Fruit fly (Drosophila melanogaster) whole organism, embryonic: ENCODE measurements around the gene Sgs1.
A peak's percentile ranks its signal among the peaks of the same experiment; 100 is the strongest.

Experiments used
- Antp ChIP-seq: fragments of 200-800 bp; sonication (Bioruptor generic); optimal IDR thresholded peaks from 3 replicates; lab custom pipeline; 2016; ENCODE audit warnings: missing biosample characterization, missing genetic modification characterization
- Atf-2 ChIP-seq: fragments of 200-800 bp; sonication (Bioruptor generic); optimal IDR thresholded peaks from 2 replicates; lab custom pipeline; 2016; ENCODE audit warnings: missing biosample characterization, missing genetic modification characterization
- Blimp-1 ChIP-seq: fragments of 200-800 bp; sonication (Bioruptor generic); optimal IDR thresholded peaks from 3 replicates; lab custom pipeline; 2018; ENCODE audit warnings: missing biosample characterization, missing genetic modification characterization, mild to moderate bottlenecking, moderate library complexity, missing genetic modification reagents
- CG10209 ChIP-seq: fragments of 200-800 bp; sonication (Bioruptor generic); optimal IDR thresholded peaks from 3 replicates; lab custom pipeline; 2017; ENCODE audit warnings: missing biosample characterization, mild to moderate bottlenecking, missing genetic modification characterization, missing genetic modification reagents
- CG1024 ChIP-seq: fragments of 200-800 bp; sonication (Bioruptor generic); IDR thresholded peaks from 2 replicates; pipeline ENCODE4 v1.3.6; 2022; ENCODE audit warnings: missing biosample characterization, missing genetic modification characterization
- CG14014 ChIP-seq: fragments of 200-800 bp; sonication (Bioruptor generic); IDR thresholded peaks from 2 replicates; pipeline ENCODE4 v1.3.6; 2022; ENCODE audit warnings: missing biosample characterization, missing genetic modification characterization
- CG15601 ChIP-seq: fragments of 200-800 bp; sonication (Bioruptor generic); optimal IDR thresholded peaks from 3 replicates; lab custom pipeline; 2019; ENCODE audit warnings: missing biosample characterization, mild to moderate bottlenecking, missing genetic modification characterization, moderate library complexity
- CG17568 ChIP-seq: fragments of 200-800 bp; sonication (Bioruptor generic); optimal IDR thresholded peaks from 2 replicates; lab custom pipeline; 2018; ENCODE audit warnings: missing biosample characterization, mild to moderate bottlenecking, missing genetic modification characterization, moderate library complexity
- CG2678 ChIP-seq: fragments of 200-800 bp; sonication (Bioruptor generic); optimal IDR thresholded peaks from 3 replicates; lab custom pipeline; 2019; ENCODE audit warnings: missing biosample characterization, mild to moderate bottlenecking, missing genetic modification characterization, moderate library complexity
- CG30431 ChIP-seq: fragments of 200-800 bp; sonication (Bioruptor generic); optimal IDR thresholded peaks from 2 replicates; lab custom pipeline; 2017; ENCODE audit warnings: missing biosample characterization, missing genetic modification characterization
- CG3281 ChIP-seq: fragments of 200-800 bp; sonication (Bioruptor generic); optimal IDR thresholded peaks from 3 replicates; lab custom pipeline; 2017; ENCODE audit warnings: missing biosample characterization, mild to moderate bottlenecking, missing genetic modification characterization
- CG33213 ChIP-seq: fragments of 200-800 bp; sonication (Bioruptor generic); optimal IDR thresholded peaks from 3 replicates; lab custom pipeline; 2016; ENCODE audit warnings: missing biosample characterization, missing genetic modification characterization
- CG3838 ChIP-seq: fragments of 200-800 bp; sonication (Bioruptor generic); optimal IDR thresholded peaks from 3 replicates; lab custom pipeline; 2016; ENCODE audit warnings: missing biosample characterization, missing genetic modification characterization
- CG4404 ChIP-seq: fragments of 200-800 bp; sonication (Bioruptor generic); IDR thresholded peaks from 2 replicates; pipeline ENCODE4 v1.3.6; 2022; ENCODE audit warnings: missing biosample characterization, missing genetic modification characterization
- CG4424 ChIP-seq: fragments of 200-800 bp; sonication (Bioruptor generic); optimal IDR thresholded peaks from 3 replicates; lab custom pipeline; 2016; ENCODE audit warnings: missing biosample characterization, missing genetic modification characterization
- CG4820 ChIP-seq: fragments of 200-800 bp; sonication (Bioruptor generic); optimal IDR thresholded peaks from 3 replicates; lab custom pipeline; 2016; ENCODE audit warnings: missing biosample characterization, missing genetic modification characterization
- CG6683 ChIP-seq: fragments of 200-800 bp; sonication (Bioruptor generic); optimal IDR thresholded peaks from 2 replicates; lab custom pipeline; 2017; ENCODE audit warnings: missing biosample characterization, mild to moderate bottlenecking, missing genetic modification characterization, missing genetic modification reagents
- CG6765 ChIP-seq: fragments of 200-800 bp; sonication (Bioruptor generic); optimal IDR thresholded peaks from 3 replicates; lab custom pipeline; 2017; ENCODE audit warnings: missing biosample characterization, mild to moderate bottlenecking, missing genetic modification characterization
- CG8388 ChIP-seq: fragments of 200-800 bp; sonication (Bioruptor generic); optimal IDR thresholded peaks from 2 replicates; lab custom pipeline; 2019; ENCODE audit warnings: missing biosample characterization, mild to moderate bottlenecking, missing genetic modification characterization, moderate library complexity
- CHES-1-like ChIP-seq: fragments of 200-800 bp; sonication (Bioruptor generic); optimal IDR thresholded peaks from 2 replicates; lab custom pipeline; 2016; ENCODE audit warnings: missing biosample characterization, missing genetic modification characterization
- D19A ChIP-seq: fragments of 200-800 bp; optimal IDR thresholded peaks from 3 replicates; lab custom pipeline; 2019; ENCODE audit warnings: missing biosample characterization, mild to moderate bottlenecking, missing genetic modification characterization, moderate library complexity
- Elba2 ChIP-seq: fragments of 200-800 bp; sonication (Bioruptor generic); optimal IDR thresholded peaks from 3 replicates; lab custom pipeline; 2016; ENCODE audit warnings: missing biosample characterization, missing genetic modification characterization
- Hmr ChIP-seq: fragments of 200-800 bp; sonication (Bioruptor generic); optimal IDR thresholded peaks from 3 replicates; lab custom pipeline; 2017; ENCODE audit warnings: mild to moderate bottlenecking, missing biosample characterization, missing genetic modification reagents, missing genetic modification characterization
- Hr51 ChIP-seq, 2 experiments: fragments of 200-800 bp; sonication (Bioruptor generic); optimal IDR thresholded peaks; 2 replicates in 1 of 2; 3 replicates in 1 of 2; lab custom pipeline; 2016 to 2018; ENCODE audit warnings: missing biosample characterization in 2 of 2, missing genetic modification characterization in 2 of 2, mild to moderate bottlenecking in 1 of 2, moderate library complexity in 1 of 2
- Meics ChIP-seq: fragments of 200-800 bp; sonication (Bioruptor generic); optimal IDR thresholded peaks from 2 replicates; lab custom pipeline; 2017; ENCODE audit warnings: missing biosample characterization, mild to moderate bottlenecking, missing genetic modification characterization
- NC2β ChIP-seq: fragments of 200-800 bp; sonication (Bioruptor generic); optimal IDR thresholded peaks from 2 replicates; lab custom pipeline; 2016; ENCODE audit warnings: missing biosample characterization, missing genetic modification characterization
- Oli ChIP-seq: fragments of 200-800 bp; sonication (Bioruptor generic); optimal IDR thresholded peaks from 2 replicates; lab custom pipeline; 2018; ENCODE audit warnings: missing biosample characterization, mild to moderate bottlenecking, missing genetic modification characterization, moderate library complexity
- Sox100B ChIP-seq: fragments of 200-800 bp; sonication (Bioruptor generic); optimal IDR thresholded peaks from 3 replicates; lab custom pipeline; 2018; ENCODE audit warnings: missing biosample characterization, mild to moderate bottlenecking, missing genetic modification characterization
- Sox102F ChIP-seq: fragments of 200-800 bp; sonication (Bioruptor generic); optimal IDR thresholded peaks from 2 replicates; lab custom pipeline; 2018; ENCODE audit warnings: missing biosample characterization, mild to moderate bottlenecking, missing genetic modification characterization, moderate library complexity
- Vsx1 ChIP-seq: fragments of 200-800 bp; sonication (Bioruptor generic); optimal IDR thresholded peaks from 2 replicates; lab custom pipeline; 2017; ENCODE audit warnings: missing biosample characterization, mild to moderate bottlenecking, missing genetic modification characterization, missing genetic modification reagents
- Xrp1 ChIP-seq: fragments of 200-800 bp; sonication (Bioruptor generic); IDR thresholded peaks from 2 replicates; pipeline ENCODE4 v1.3.6; 2022; ENCODE audit warnings: missing biosample characterization, missing genetic modification characterization
- amos ChIP-seq: fragments of 200-800 bp; sonication (Bioruptor generic); IDR thresholded peaks from 2 replicates; pipeline ENCODE4 v1.3.6; 2022; ENCODE audit warnings: missing biosample characterization, missing genetic modification characterization; ENCODE audit not compliant: partially characterized antibody
- cg ChIP-seq: fragments of 200-800 bp; sonication (Bioruptor generic); optimal IDR thresholded peaks from 3 replicates; lab custom pipeline; 2019; ENCODE audit warnings: missing biosample characterization, mild to moderate bottlenecking, missing genetic modification characterization, moderate library complexity
- ci ChIP-seq: fragments of 200-800 bp; sonication (Bioruptor generic); IDR thresholded peaks from 3 replicates; pipeline ENCODE4 v1.3.6; 2022; ENCODE audit warnings: missing biosample characterization, missing genetic modification characterization
- croc ChIP-seq: fragments of 200-800 bp; sonication (Bioruptor generic); conservative IDR thresholded peaks from 3 replicates; pipeline ENCODE4 v1.3.6; 2022; ENCODE audit warnings: missing biosample characterization, missing genetic modification characterization
- crol ChIP-seq: fragments of 200-800 bp; sonication (Bioruptor generic); IDR thresholded peaks from 2 replicates; pipeline ENCODE4 v1.3.6; 2022; ENCODE audit warnings: missing biosample characterization, missing genetic modification characterization
- dmrt99B ChIP-seq: fragments of 200-800 bp; sonication (Bioruptor generic); optimal IDR thresholded peaks from 2 replicates; lab custom pipeline; 2018; ENCODE audit warnings: missing biosample characterization, mild to moderate bottlenecking, missing genetic modification characterization, moderate library complexity
- dysf ChIP-seq: fragments of 200-800 bp; sonication (Bioruptor generic); IDR thresholded peaks from 3 replicates; pipeline ENCODE4 v1.3.6; 2022; ENCODE audit warnings: missing biosample characterization, missing genetic modification characterization
- grau ChIP-seq: fragments of 200-800 bp; optimal IDR thresholded peaks from 3 replicates; lab custom pipeline; 2019; ENCODE audit warnings: missing biosample characterization, mild to moderate bottlenecking, missing genetic modification characterization, moderate library complexity
- hb ChIP-seq: fragments of 200-800 bp; sonication (Bioruptor generic); IDR thresholded peaks from 3 replicates; pipeline ENCODE4 v1.3.6; 2022; ENCODE audit warnings: missing biosample characterization, missing genetic modification characterization; ENCODE audit not compliant: partially characterized antibody
- lov ChIP-seq, 2 experiments: fragments of 200-800 bp in 1 of 2; fragments of >200 bp in 1 of 2; sonication (Bioruptor generic) in 1 of 2; IDR thresholded peaks in 1 of 2; optimal IDR thresholded peaks in 1 of 2; 2 replicates in 1 of 2; 3 replicates in 1 of 2; pipeline versions ENCODE4 v1.3.6 to Lab custom; 2017 to 2022; ENCODE audit warnings: missing biosample characterization in 1 of 2, missing genetic modification characterization in 1 of 2
- nmo ChIP-seq: fragments of 200-800 bp; sonication (Bioruptor generic); optimal IDR thresholded peaks from 2 replicates; lab custom pipeline; 2018; ENCODE audit warnings: missing biosample characterization, mild to moderate bottlenecking, missing genetic modification characterization, moderate library complexity
- row ChIP-seq: fragments of 200-800 bp; sonication (Bioruptor generic); IDR thresholded peaks from 3 replicates; pipeline ENCODE4 v1.3.6; 2022; ENCODE audit warnings: missing biosample characterization, missing genetic modification characterization
- so ChIP-seq: fragments of 200-800 bp; sonication (Bioruptor generic); IDR thresholded peaks from 3 replicates; pipeline ENCODE4 v1.3.6; 2022; ENCODE audit warnings: missing biosample characterization, missing genetic modification characterization
- tin ChIP-seq: fragments of 200-800 bp; sonication (Bioruptor generic); optimal IDR thresholded peaks from 3 replicates; lab custom pipeline; 2016; ENCODE audit warnings: missing biosample characterization, missing genetic modification characterization
- tna ChIP-seq: fragments of 200-800 bp; sonication (Bioruptor generic); IDR thresholded peaks from 2 replicates; pipeline ENCODE4 v1.3.6; 2022; ENCODE audit warnings: missing biosample characterization, missing genetic modification characterization; ENCODE audit not compliant: partially characterized antibody
- tx ChIP-seq: fragments of 200-800 bp; sonication (Bioruptor generic); optimal IDR thresholded peaks from 2 replicates; lab custom pipeline; 2016; ENCODE audit warnings: missing biosample characterization, missing genetic modification characterization
- unpg ChIP-seq: fragments of 200-800 bp; sonication (Bioruptor generic); optimal IDR thresholded peaks from 3 replicates; lab custom pipeline; 2018; ENCODE audit warnings: missing biosample characterization, mild to moderate bottlenecking, missing genetic modification characterization, moderate library complexity
- zen ChIP-seq: fragments of 200-800 bp; sonication (Bioruptor generic); optimal IDR thresholded peaks from 3 replicates; lab custom pipeline; 2018; ENCODE audit warnings: missing biosample characterization, mild to moderate bottlenecking, missing genetic modification characterization, moderate library complexity

The Sgs1 gene

DNA sequence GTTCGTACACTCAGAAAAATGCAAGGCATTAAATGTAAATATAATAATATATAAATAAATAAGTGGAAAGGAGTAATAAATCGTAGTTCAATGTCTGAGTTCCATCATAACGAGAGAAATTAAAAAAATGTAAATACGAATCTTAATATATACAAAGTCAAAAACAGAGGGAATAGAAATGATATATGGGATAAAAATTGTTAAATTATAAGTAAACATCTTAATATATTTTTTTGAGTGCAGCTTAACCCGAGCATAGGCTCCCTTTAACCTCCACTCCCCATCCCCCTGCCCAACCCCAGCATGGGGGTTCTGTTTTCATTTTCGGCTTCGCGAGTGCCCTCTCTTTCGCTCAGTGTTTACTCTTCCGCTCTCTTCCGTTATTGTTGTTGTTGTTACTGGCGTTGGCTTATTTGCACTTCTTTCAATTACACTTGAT lies 21.5 kb upstream of the Sgs1 start (continued):
- TF ChIP-seq CG15601 (tag; lab: Kevin White, UChicago) (peak; percentile 7), so (GFP tag; lab: Robert Waterston, UW) (no peak), CG4424 (GFP tag; lab: Kevin White, UChicago) (peak; percentile 5), Sox102F (GFP tag; lab: Kevin White, UChicago) (peak; percentile 39), Hmr (no peak), Meics (peak; percentile 5), Blimp-1 (GFP tag; lab: Kevin White, UChicago) (peak; percentile 55), CHES-1-like (GFP tag; lab: Kevin White, UChicago) (no peak), CG1024 (GFP tag; lab: Robert Waterston, UW) (no peak), unpg (GFP tag; lab: Kevin White, UChicago) (peak; percentile 22), Antp (GFP tag; lab: Kevin White, UChicago) (no peak), CG6765 (no peak), Elba2 (no peak), CG8388 (GFP tag; lab: Kevin White, UChicago) (peak; percentile 15), CG4404 (GFP tag; lab: Robert Waterston, UW) (no peak), dysf (GFP tag; lab: Robert Waterston, UW) (peak; percentile 36; the same call in 1 of the 3 replicates), Hr51 (GFP tag; optimal IDR thresholded peaks at IDR 0.05; lab: Kevin White, UChicago) (peak in 1 of 2 experiments; percentile 28), CG10209 (GFP tag; lab: Kevin White, UChicago) (peak; percentile 19), grau (tag; lab: Kevin White, UChicago) (peak; percentile 23), Oli (tag; lab: Kevin White, UChicago) (peak; percentile 22), Xrp1 (peak; percentile 39), CG2678 (tag; lab: Kevin White, UChicago) (peak; percentile 50), CG4820 (peak; percentile 24), NC2β (GFP tag; lab: Kevin White, UChicago) (no peak), ci (GFP tag; lab: Robert Waterston, UW) (0 out of 3 replicates have a peak, but pooled peaks have one; percentile 40), CG14014 (0 out of 2 replicates have a peak, but pooled peaks have one; percentile 9), CG3838 (GFP tag; lab: Kevin White, UChicago) (no peak), croc (peak; percentile 46; the same call in 2 of the 3 replicates), hb (GFP tag; lab: Robert Waterston, UW) (no peak), tx (GFP tag; lab: Kevin White, UChicago) (no peak), amos (GFP tag; lab: Robert Waterston, UW) (no peak), zen (tag; lab: Kevin White, UChicago) (no peak), tin (GFP tag; lab: Kevin White, UChicago) (peak; percentile 8), CG6683 (GFP tag; lab: Kevin White, UChicago) (no peak), crol (GFP tag; lab: Robert Waterston, UW) (peak; percentile 54), Sox100B (GFP tag; lab: Kevin White, UChicago) (peak; percentile 40), CG30431 (peak; percentile 11), D19A (tag; lab: Kevin White, UChicago) (peak; percentile 36), dmrt99B (tag; lab: Kevin White, UChicago) (peak; percentile 51), cg (GFP tag; lab: Kevin White, UChicago) (no peak), Vsx1 (GFP tag; lab: Kevin White, UChicago) (peak; percentile 15), row (GFP tag; lab: Robert Waterston, UW) (peak; percentile 35; the same call in 1 of the 3 replicates), CG33213 (GFP tag; lab: Kevin White, UChicago) (peak; percentile 8), CG17568 (GFP tag; lab: Kevin White, UChicago) (no peak), lov (optimal IDR thresholded peaks at IDR 0.05; lab: Kevin White, UChicago) (no peak), lov (GFP tag; IDR thresholded peaks at IDR 0.05; lab: Robert Waterston, UW) (no peak), nmo (peak; percentile 51), CG3281 (GFP tag; lab: Kevin White, UChicago) (peak; percentile 3), Atf-2 (GFP tag; lab: Kevin White, UChicago) (no peak), tna (GFP tag; lab: Robert Waterston, UW) (no peak)
